Fruit fly (Drosophila melanogaster): ENCODE measurements around the gene scf.

The scf gene

dm6 chr3L:1295693-1296092 is 2.8 kb upstream of the scf start, which contains the start of gene Rabex-5 (continued):
- TF ChIP-seq kay (GFP tag; optimal IDR thresholded peaks at IDR 0.05): no peak
- no peak for TF ChIP-seq CG4404 (GFP tag; IDR thresholded peaks at IDR 0.05)
- TF ChIP-seq vvl (GFP tag; IDR thresholded peaks at IDR 0.05): peak; percentile 65; the same call in 1 of the 2 replicates
- peak; percentile 74 for TF ChIP-seq tna (GFP tag; IDR thresholded peaks at IDR 0.05; ENCODE audit: partially characterized antibody)
- peak; percentile 33 for TF ChIP-seq pho (GFP tag; optimal IDR thresholded peaks at IDR 0.05)
- TF ChIP-seq CG17612 (GFP tag; IDR thresholded peaks at IDR 0.05): no peak
- TF ChIP-seq grn (GFP tag; optimal IDR thresholded peaks at IDR 0.05): no peak
- peak; percentile 92 for TF ChIP-seq amos (GFP tag; IDR thresholded peaks at IDR 0.05; ENCODE audit: partially characterized antibody)
- no peak for TF ChIP-seq fd96Cb (tag; optimal IDR thresholded peaks at IDR 0.05)
- TF ChIP-seq H15 (GFP tag; IDR thresholded peaks at IDR 0.05): 0 out of 3 replicates have a peak, but pooled peaks have one; percentile 18
- TF ChIP-seq chinmo (GFP tag; IDR thresholded peaks at IDR 0.05; ENCODE audit: partially characterized antibody): 0 out of 4 replicates have a peak, but pooled peaks have one; percentile 15
- TF ChIP-seq NC2β (GFP tag; optimal IDR thresholded peaks at IDR 0.05): peak; percentile 50
- TF ChIP-seq CG12659 (GFP tag; optimal IDR thresholded peaks at IDR 0.05): peak; percentile 65
- peak; percentile 89 for TF ChIP-seq bbx (GFP tag; IDR thresholded peaks at IDR 0.05; ENCODE audit: partially characterized antibody)
- peak; percentile 9 for TF ChIP-seq NK7.1 (GFP tag; optimal IDR thresholded peaks at IDR 0.05)
- TF ChIP-seq ash1 (GFP tag; optimal IDR thresholded peaks at IDR 0.05): no peak
- peak; percentile 53; the same call in 2 of the 3 replicates for TF ChIP-seq CG14860 (GFP tag; IDR thresholded peaks at IDR 0.05; ENCODE audit: partially characterized antibody)
- peak; percentile 85 for TF ChIP-seq Med (GFP tag)
- TF ChIP-seq unc-4 (GFP tag; IDR thresholded peaks at IDR 0.05; ENCODE audit: partially characterized antibody): peak; percentile 85
- peak; percentile 34 for TF ChIP-seq CG34376 (GFP tag; optimal IDR thresholded peaks at IDR 0.05)
- TF ChIP-seq CG4617 (GFP tag; optimal IDR thresholded peaks at IDR 0.05; ENCODE audit: borderline replicate concordance): peak; percentile 85
- TF ChIP-seq NfI (GFP tag; optimal IDR thresholded peaks at IDR 0.05): peak; percentile 29
- no peak for TF ChIP-seq Hr78 (GFP tag; optimal IDR thresholded peaks at IDR 0.05)
- no peak for TF ChIP-seq eve (GFP tag; optimal IDR thresholded peaks at IDR 0.05)
- TF ChIP-seq corto (GFP tag; optimal IDR thresholded peaks at IDR 0.05): no peak
- peak; percentile 39 for TF ChIP-seq CG2712 (tag; optimal IDR thresholded peaks at IDR 0.05)
- TF ChIP-seq yki (optimal IDR thresholded peaks at IDR 0.05): no peak
- TF ChIP-seq CG30403 (GFP tag; optimal IDR thresholded peaks at IDR 0.05): peak; percentile 41
- peak; percentile 2 for TF ChIP-seq CG10209 (GFP tag; optimal IDR thresholded peaks at IDR 0.05)
- TF ChIP-seq CG8924 (tag; optimal IDR thresholded peaks at IDR 0.05): peak; percentile 23
- peak; percentile 97 for TF ChIP-seq MBD-R2 (GFP tag; IDR thresholded peaks at IDR 0.05)
- TF ChIP-seq Chrac-16 (GFP tag; optimal IDR thresholded peaks at IDR 0.05): peak; percentile 3
- TF ChIP-seq CG3995 (GFP tag; optimal IDR thresholded peaks at IDR 0.05): peak; percentile 61
- TF ChIP-seq CG7372 (GFP tag; IDR thresholded peaks at IDR 0.05): 0 out of 2 replicates have a peak, but pooled peaks have one; percentile 13
- TF ChIP-seq YL-1 (GFP tag; optimal IDR thresholded peaks at IDR 0.05): peak; percentile 62
- TF ChIP-seq Doc3 (GFP tag; IDR thresholded peaks at IDR 0.05; ENCODE audit: partially characterized antibody): peak; percentile 67
- peak; percentile 36 for TF ChIP-seq Bteb2 (GFP tag; optimal IDR thresholded peaks at IDR 0.05)
- peak; percentile 52 for TF ChIP-seq trem (tag; optimal IDR thresholded peaks at IDR 0.05)
- peak; percentile 75 for TF ChIP-seq sna (GFP tag; IDR thresholded peaks at IDR 0.05; ENCODE audit: partially characterized antibody)
- TF ChIP-seq HmgZ (tag; optimal IDR thresholded peaks at IDR 0.05): peak; percentile 78
- peak; percentile 11 for TF ChIP-seq CG3065 (GFP tag; optimal IDR thresholded peaks at IDR 0.05)
- TF ChIP-seq nom (GFP tag; optimal IDR thresholded peaks at IDR 0.05): peak; percentile 9
- peak; percentile 40; the same call in 1 of the 2 replicates for TF ChIP-seq Ada2b (GFP tag; IDR thresholded peaks at IDR 0.05)
- TF ChIP-seq CG6654 (GFP tag; optimal IDR thresholded peaks at IDR 0.05): no peak
- peak; percentile 73 for TF ChIP-seq HLH4C (GFP tag; IDR thresholded peaks at IDR 0.05; ENCODE audit: partially characterized antibody)
- TF ChIP-seq Dek (tag; optimal IDR thresholded peaks at IDR 0.05): peak; percentile 10
- peak; percentile 79 for TF ChIP-seq MESR4 (GFP tag; optimal IDR thresholded peaks at IDR 0.05)
- no peak for TF ChIP-seq Trl (optimal IDR thresholded peaks at IDR 0.05)
- peak; percentile 15 for TF ChIP-seq Trl (GFP tag; optimal IDR thresholded peaks at IDR 0.05)
- peak; percentile 45 for TF ChIP-seq CG8944 (GFP tag; optimal IDR thresholded peaks at IDR 0.05)
